Fruit fly (Drosophila melanogaster) whole organism, prepupa: ENCODE measurements around the gene Cht7.

Experiments
- Blimp-1 ChIP-seq: fragments of 200-800 bp; sonication (Bioruptor generic); optimal IDR thresholded peaks from 3 replicates; lab custom pipeline; 2017; ENCODE audit warnings: missing biosample characterization, missing genetic modification characterization, mild to moderate bottlenecking, moderate library complexity, missing genetic modification reagents
- CG10631 ChIP-seq: fragments of 200-800 bp; sonication (Bioruptor generic); optimal IDR thresholded peaks from 2 replicates; lab custom pipeline; 2016; ENCODE audit warnings: missing biosample characterization, missing genetic modification characterization
- CG10669 ChIP-seq: fragments of 200-800 bp; sonication (Bioruptor generic); optimal IDR thresholded peaks from 3 replicates; lab custom pipeline; 2018; ENCODE audit warnings: missing biosample characterization, mild to moderate bottlenecking, missing genetic modification characterization, moderate library complexity
- CG11294 ChIP-seq: fragments of 200-800 bp; sonication (Bioruptor generic); IDR thresholded peaks from 2 replicates; pipeline ENCODE4 v1.3.6; 2022; ENCODE audit warnings: missing biosample characterization, missing genetic modification characterization
- CG11762 ChIP-seq: fragments of 200-800 bp; sonication (Bioruptor generic); optimal IDR thresholded peaks from 3 replicates; lab custom pipeline; 2016; ENCODE audit warnings: missing biosample characterization, missing genetic modification characterization; ENCODE audit not compliant: insufficient read depth
- CG11902 ChIP-seq: fragments of 200-800 bp; sonication (Bioruptor generic); optimal IDR thresholded peaks from 3 replicates; lab custom pipeline; 2016; ENCODE audit warnings: missing biosample characterization, missing genetic modification characterization
- CG1621 ChIP-seq: fragments of 200-800 bp; sonication (Bioruptor generic); optimal IDR thresholded peaks from 3 replicates; lab custom pipeline; 2018; ENCODE audit warnings: missing biosample characterization, mild to moderate bottlenecking, missing genetic modification characterization
- CG16779 ChIP-seq: fragments of 200-800 bp; sonication (Bioruptor generic); optimal IDR thresholded peaks from 3 replicates; lab custom pipeline; 2017; ENCODE audit warnings: missing biosample characterization, mild to moderate bottlenecking, missing genetic modification characterization
- CG31627 ChIP-seq: fragments of 200-800 bp; sonication (Bioruptor generic); optimal IDR thresholded peaks from 3 replicates; lab custom pipeline; 2016; ENCODE audit warnings: missing biosample characterization, missing genetic modification characterization
- CG32006 ChIP-seq: fragments of 200-800 bp; sonication (Bioruptor generic); optimal IDR thresholded peaks from 3 replicates; lab custom pipeline; 2017; ENCODE audit warnings: missing biosample characterization, mild to moderate bottlenecking, missing genetic modification characterization
- CG34406 ChIP-seq: fragments of 200-800 bp; sonication (Bioruptor generic); optimal IDR thresholded peaks from 3 replicates; lab custom pipeline; 2016; ENCODE audit warnings: missing biosample characterization, missing genetic modification characterization
- CG3919 ChIP-seq: fragments of 200-800 bp; sonication (Bioruptor generic); optimal IDR thresholded peaks from 3 replicates; lab custom pipeline; 2016; ENCODE audit warnings: missing biosample characterization, missing genetic modification characterization
- CG4318 ChIP-seq: fragments of 200-800 bp; sonication (Bioruptor generic); optimal IDR thresholded peaks from 3 replicates; lab custom pipeline; 2017; ENCODE audit warnings: missing biosample characterization, mild to moderate bottlenecking, missing genetic modification characterization
- CG6163 ChIP-seq: fragments of 200-800 bp; sonication (Bioruptor generic); IDR thresholded peaks from 3 replicates; pipeline ENCODE4 v1.3.6; 2022; ENCODE audit warnings: missing biosample characterization, missing genetic modification characterization
- CG6276 ChIP-seq: fragments of 200-800 bp; sonication (Bioruptor generic); optimal IDR thresholded peaks from 2 replicates; lab custom pipeline; 2017; ENCODE audit warnings: missing biosample characterization, mild to moderate bottlenecking, missing genetic modification characterization
- CG6792 ChIP-seq: fragments of 200-800 bp; sonication (Bioruptor generic); optimal IDR thresholded peaks from 3 replicates; lab custom pipeline; 2016; ENCODE audit warnings: missing biosample characterization, missing genetic modification characterization
- CG6854 ChIP-seq: fragments of 200-800 bp; sonication (Bioruptor generic); optimal IDR thresholded peaks from 2 replicates; lab custom pipeline; 2017; ENCODE audit warnings: missing biosample characterization, mild to moderate bottlenecking, missing genetic modification characterization
- CG8119 ChIP-seq: fragments of 200-800 bp; sonication (Bioruptor generic); IDR thresholded peaks from 3 replicates; pipeline ENCODE4 v1.3.6; 2022; ENCODE audit warnings: missing biosample characterization, missing genetic modification characterization
- CG8632 ChIP-seq: fragments of 200-800 bp; sonication (Bioruptor generic); optimal IDR thresholded peaks from 3 replicates; lab custom pipeline; 2016; ENCODE audit warnings: missing biosample characterization, missing genetic modification characterization
- CG9139 ChIP-seq: fragments of 200-800 bp; sonication (Bioruptor generic); optimal IDR thresholded peaks from 3 replicates; lab custom pipeline; 2017; ENCODE audit warnings: missing biosample characterization, mild to moderate bottlenecking, missing genetic modification characterization
- Eip78C ChIP-seq: fragments of 200-800 bp; sonication (Bioruptor generic); peaks from one replicate; lab custom pipeline; 2016; ENCODE audit warnings: missing biosample characterization, missing genetic modification characterization
- Eip93F ChIP-seq: fragments of 200-800 bp; sonication (Bioruptor generic); optimal IDR thresholded peaks from 2 replicates; lab custom pipeline; 2016; ENCODE audit warnings: missing biosample characterization, mild to moderate bottlenecking, missing genetic modification characterization
- Ets21C ChIP-seq: fragments of 200-800 bp; sonication (Bioruptor generic); optimal IDR thresholded peaks from 3 replicates; lab custom pipeline; 2016; ENCODE audit warnings: missing biosample characterization, missing genetic modification characterization
- Ets96B ChIP-seq: fragments of 200-800 bp; optimal IDR thresholded peaks from 2 replicates; lab custom pipeline; 2019; ENCODE audit warnings: missing biosample characterization, mild to moderate bottlenecking, missing genetic modification characterization, moderate library complexity
- Gug ChIP-seq: fragments of 200-800 bp; sonication (Bioruptor generic); IDR thresholded peaks from 2 replicates; pipeline ENCODE4 v1.3.6; 2022; ENCODE audit warnings: missing biosample characterization, missing genetic modification characterization
- Hr4 ChIP-seq: fragments of 200-800 bp; sonication (Bioruptor generic); optimal IDR thresholded peaks from 3 replicates; lab custom pipeline; 2016; ENCODE audit warnings: missing biosample characterization, missing genetic modification characterization
- Met ChIP-seq: fragments of 200-800 bp; sonication (Bioruptor generic); optimal IDR thresholded peaks from 3 replicates; lab custom pipeline; 2016; ENCODE audit warnings: missing biosample characterization, missing genetic modification characterization
- OdsH ChIP-seq: fragments of 200-800 bp; sonication (Bioruptor generic); optimal IDR thresholded peaks from 3 replicates; lab custom pipeline; 2016; ENCODE audit warnings: missing biosample characterization, missing genetic modification characterization
- Smox ChIP-seq: fragments of 200-800 bp; sonication (Bioruptor generic); optimal IDR thresholded peaks from 3 replicates; lab custom pipeline; 2016; ENCODE audit warnings: missing biosample characterization, missing genetic modification characterization
- Sox102F ChIP-seq: fragments of 200-800 bp; sonication (Bioruptor generic); optimal IDR thresholded peaks from 2 replicates; lab custom pipeline; 2016; ENCODE audit warnings: missing biosample characterization, mild to moderate bottlenecking, missing genetic modification characterization
- Sox14 ChIP-seq: fragments of 200-800 bp; sonication (Bioruptor generic); optimal IDR thresholded peaks from 3 replicates; lab custom pipeline; 2016; ENCODE audit warnings: missing biosample characterization, missing genetic modification characterization
- Sox15 ChIP-seq: fragments of 200-800 bp; sonication (Bioruptor generic); optimal IDR thresholded peaks from 3 replicates; lab custom pipeline; 2016; ENCODE audit warnings: missing biosample characterization, missing genetic modification characterization
- achi ChIP-seq: fragments of 200-800 bp; sonication (Bioruptor generic); optimal IDR thresholded peaks from 3 replicates; lab custom pipeline; 2016; ENCODE audit warnings: missing biosample characterization, missing genetic modification characterization
- acj6 ChIP-seq: fragments of 200-800 bp; sonication (Bioruptor generic); optimal IDR thresholded peaks from 3 replicates; lab custom pipeline; 2016; ENCODE audit warnings: missing biosample characterization, missing genetic modification characterization
- dsx ChIP-seq: fragments of 200-800 bp; optimal IDR thresholded peaks from 3 replicates; lab custom pipeline; 2019; ENCODE audit warnings: missing biosample characterization, mild to moderate bottlenecking, missing genetic modification characterization, moderate library complexity; ENCODE audit not compliant: poor library complexity, severe bottlenecking
- esn ChIP-seq: fragments of 200-800 bp; sonication (Bioruptor generic); optimal IDR thresholded peaks from 2 replicates; lab custom pipeline; 2016; ENCODE audit warnings: missing biosample characterization, mild to moderate bottlenecking, missing genetic modification characterization, moderate library complexity
- fkh ChIP-seq: fragments of 200-800 bp; sonication (Bioruptor generic); optimal IDR thresholded peaks from 3 replicates; lab custom pipeline; 2017; ENCODE audit warnings: missing biosample characterization, mild to moderate bottlenecking, missing genetic modification characterization, moderate library complexity
- lz ChIP-seq: fragments of 200-800 bp; sonication (Bioruptor generic); optimal IDR thresholded peaks from 3 replicates; lab custom pipeline; 2016; ENCODE audit warnings: missing biosample characterization, missing genetic modification characterization
- net ChIP-seq: fragments of 200-800 bp; sonication (Bioruptor generic); optimal IDR thresholded peaks from 3 replicates; lab custom pipeline; 2016; ENCODE audit warnings: missing biosample characterization, missing genetic modification characterization
- pdm3 ChIP-seq: fragments of 200-800 bp; sonication (Bioruptor generic); optimal IDR thresholded peaks from 3 replicates; lab custom pipeline; 2016; ENCODE audit warnings: missing biosample characterization, missing genetic modification characterization
- salr ChIP-seq, 2 experiments: fragments of 200-800 bp; sonication (Bioruptor generic); optimal IDR thresholded peaks; 3 replicates each; lab custom pipeline; 2016 to 2018; ENCODE audit warnings: missing biosample characterization in 2 of 2, missing genetic modification characterization in 2 of 2, mild to moderate bottlenecking in 1 of 2
- spab ChIP-seq: fragments of 200-800 bp; sonication (Bioruptor generic); optimal IDR thresholded peaks from 2 replicates; lab custom pipeline; 2017; ENCODE audit warnings: missing biosample characterization, mild to moderate bottlenecking, missing genetic modification characterization, missing genetic modification reagents
- ss ChIP-seq, 2 experiments: fragments of 200-800 bp; sonication (Bioruptor generic); optimal IDR thresholded peaks; 2 replicates in 1 of 2; 3 replicates in 1 of 2; lab custom pipeline; 2017 to 2018; ENCODE audit warnings: mild to moderate bottlenecking in 2 of 2, missing biosample characterization in 2 of 2, missing genetic modification characterization in 2 of 2, moderate library complexity in 1 of 2
- svp ChIP-seq: fragments of 200-800 bp; sonication (Bioruptor generic); peaks from one replicate; lab custom pipeline; 2016; ENCODE audit warnings: missing biosample characterization, missing genetic modification characterization
- vri ChIP-seq: fragments of 200-800 bp; sonication (Bioruptor generic); optimal IDR thresholded peaks from 3 replicates; lab custom pipeline; 2016; ENCODE audit warnings: missing biosample characterization, mild to moderate bottlenecking, missing genetic modification characterization

The Cht7 gene

dm6 chr3L:3073460-3073859 is 33.3 kb downstream of the Cht7 start (continued):
- TF ChIP-seq Sox14 (GFP tag; lab: Kevin White, UChicago) (peak; percentile 41), Ets21C (GFP tag; lab: Kevin White, UChicago) (peak; percentile 42), CG1621 (peak; percentile 55), Sox15 (GFP tag; lab: Kevin White, UChicago) (peak; percentile 40), esn (GFP tag; lab: Kevin White, UChicago) (peak; percentile 56), Gug (no peak; the same call in 1 of the 2 replicates), CG4318 (GFP tag; lab: Kevin White, UChicago) (peak; percentile 3), salr (GFP tag; optimal IDR thresholded peaks at IDR 0.05; lab: Kevin White, UChicago) (no peak), achi (GFP tag; lab: Kevin White, UChicago) (peak; percentile 55), CG16779 (tag; lab: Kevin White, UChicago) (no peak), Hr4 (GFP tag; lab: Kevin White, UChicago) (peak; percentile 0), net (GFP tag; lab: Kevin White, UChicago) (peak; percentile 14)

- TF ChIP-seq Sox102F (peak; percentile 33), pdm3 (GFP tag; lab: Kevin White, UChicago) (peak; percentile 31), spab (GFP tag; lab: Kevin White, UChicago) (peak; percentile 7), dsx (peak; percentile 90), salr (GFP tag; optimal IDR thresholded peaks at IDR 0.05; lab: Kevin White, UChicago) (peak; percentile 8 to 18), Eip78C (GFP tag; lab: Kevin White, UChicago) (peak; percentile 66), CG6276 (GFP tag; lab: Kevin White, UChicago) (no peak), Gug (no peak), Eip93F (peak; percentile 56), CG3919 (GFP tag; lab: Kevin White, UChicago) (peak; percentile 28), CG8119 (GFP tag; lab: Robert Waterston, UW) (peak; percentile 54; the same call in 2 of the 3 replicates), Met (GFP tag; lab: Kevin White, UChicago) (peak; percentile 26), CG11762 (GFP tag; lab: Kevin White, UChicago) (no peak), Ets21C (GFP tag; lab: Kevin White, UChicago) (no peak), Hr4 (GFP tag; lab: Kevin White, UChicago) (peak; percentile 40), CG6854 (GFP tag; lab: Kevin White, UChicago) (peak; percentile 14), Blimp-1 (GFP tag; lab: Kevin White, UChicago) (no peak), vri (GFP tag; lab: Kevin White, UChicago) (no peak), OdsH (GFP tag; lab: Kevin White, UChicago) (peak; percentile 43), CG10631 (peak; percentile 43), Smox (peak; percentile 40), acj6 (GFP tag; lab: Kevin White, UChicago) (peak; percentile 41), esn (GFP tag; lab: Kevin White, UChicago) (peak; percentile 18), CG11902 (GFP tag; lab: Kevin White, UChicago) (no peak), CG6792 (GFP tag; lab: Kevin White, UChicago) (peak; percentile 18), CG10669 (GFP tag; lab: Kevin White, UChicago) (peak; percentile 5), Sox15 (GFP tag; lab: Kevin White, UChicago) (no peak), svp (GFP tag; lab: Kevin White, UChicago) (peak; percentile 58), CG16779 (tag; lab: Kevin White, UChicago) (peak; percentile 9), CG4318 (GFP tag; lab: Kevin White, UChicago) (peak; percentile 25), CG31627 (GFP tag; lab: Kevin White, UChicago) (no peak), Ets96B (peak; percentile 41), CG32006 (GFP tag; lab: Kevin White, UChicago) (peak; percentile 50), CG8632 (peak; percentile 18), CG6163 (GFP tag; lab: Robert Waterston, UW) (peak; percentile 35; the same call in 1 of the 3 replicates), lz (GFP tag; lab: Kevin White, UChicago) (no peak), fkh (no peak), CG11294 (no peak), Sox14 (GFP tag; lab: Kevin White, UChicago) (peak; percentile 12), achi (GFP tag; lab: Kevin White, UChicago) (peak; percentile 24), net (GFP tag; lab: Kevin White, UChicago) (peak; percentile 18), CG9139 (no peak), CG34406 (peak; percentile 22), ss (GFP tag; optimal IDR thresholded peaks at IDR 0.05; lab: Kevin White, UChicago) (peak in 1 of 2 experiments; percentile 25)
Observed at dm6 chr3L:3071675-3072583, 34.8 kb downstream of the Cht7 start.
